Fruit fly (Drosophila melanogaster): Measurements from ENCODE around the gene CG13045.

The CG13045 gene

dm6 chr3L:16241296-16241695 is 49.5 kb downstream of the CG13045 start:
- TF ChIP-seq sug (tag; optimal IDR thresholded peaks at IDR 0.05): no peak
- TF ChIP-seq Ets65A (GFP tag): peak; percentile 88
- no peak for TF ChIP-seq chm (GFP tag; IDR thresholded peaks at IDR 0.05)
- no peak for TF ChIP-seq CG32772 (GFP tag; IDR thresholded peaks at IDR 0.05)

Data from whole organism, embryonic.